5 fruit fly cellular contexts compared by ENCODE assay signal in the genomic region with DNA sequence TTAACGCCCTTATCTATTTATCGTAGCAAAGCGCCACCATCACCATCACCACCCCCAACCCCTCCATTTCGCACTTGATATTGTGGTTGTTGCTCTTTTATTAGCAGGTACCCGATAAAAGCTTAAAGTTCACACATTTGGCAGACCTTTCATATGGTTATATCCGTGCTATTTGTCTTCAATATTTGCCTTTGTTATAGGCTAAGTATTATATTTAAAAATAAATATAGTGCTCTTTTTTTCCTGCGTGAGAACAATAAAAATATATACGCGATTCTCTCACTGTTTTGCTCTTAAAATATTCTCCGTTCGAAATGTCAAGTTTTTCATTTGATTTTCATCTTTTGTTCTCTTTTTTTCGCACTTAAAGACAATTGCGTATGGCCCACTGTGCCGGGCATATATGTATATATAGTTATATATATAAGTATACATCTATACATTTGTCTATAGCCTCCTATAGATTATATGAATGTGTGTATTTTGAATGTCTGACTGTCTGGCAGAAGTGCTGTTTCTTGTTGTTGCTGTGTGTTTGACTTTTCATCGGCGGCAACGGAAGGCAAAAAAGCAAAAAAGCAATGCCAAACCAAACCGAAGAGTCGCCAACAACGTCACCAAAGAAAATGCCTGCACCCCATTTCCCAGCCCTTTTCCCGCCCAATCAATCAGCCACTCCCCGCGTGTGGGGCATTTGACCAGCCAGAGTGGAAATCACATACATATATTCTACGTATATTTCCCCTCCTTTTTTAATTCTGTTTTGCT.
TF ChIP-seq lines count a peak whose summit lies in the region.

No protein-coding gene starts in this region.

- no peak for TF ChIP-seq CTCF in whole organism, embryonic (GFP tag; optimal IDR thresholded peaks at IDR 0.05; lab: Kevin White, UChicago)

TF ChIP-seq in whole organism, adult, 20 proteins besides CTCF, POLR2A, EP300 and RAD21 (continues in another document):
- peak; percentile 17 for TF ChIP-seq cic (GFP tag; optimal IDR thresholded peaks at IDR 0.05; lab: Kevin White, UChicago)
- peak; percentile 85 for TF ChIP-seq kay (GFP tag; lab: Kevin White, UChicago; ENCODE audit: borderline replicate concordance)
- no peak for TF ChIP-seq Crg-1 (GFP tag; optimal IDR thresholded peaks at IDR 0.05; lab: Kevin White, UChicago)
- no peak for TF ChIP-seq CG5204 (GFP tag; optimal IDR thresholded peaks at IDR 0.05; lab: Kevin White, UChicago)
- TF ChIP-seq ovo (GFP tag; optimal IDR thresholded peaks at IDR 0.05; lab: Kevin White, UChicago) = no peak
- no peak for TF ChIP-seq Mnt (GFP tag; optimal IDR thresholded peaks at IDR 0.05; lab: Kevin White, UChicago)
- no peak for TF ChIP-seq cnc (optimal IDR thresholded peaks at IDR 0.05; lab: Kevin White, UChicago)
- TF ChIP-seq CG7045 (GFP tag; optimal IDR thresholded peaks at IDR 0.05; lab: Kevin White, UChicago) = no peak
- no peak for TF ChIP-seq toe (GFP tag; optimal IDR thresholded peaks at IDR 0.05; lab: Kevin White, UChicago)
- no peak for TF ChIP-seq CG14711 (tag; optimal IDR thresholded peaks at IDR 0.05; lab: Kevin White, UChicago)
- no peak for TF ChIP-seq Clk (GFP tag; optimal IDR thresholded peaks at IDR 0.05; lab: Kevin White, UChicago)
- TF ChIP-seq CG33017 (tag; optimal IDR thresholded peaks at IDR 0.05; lab: Kevin White, UChicago) = peak; percentile 40
- peak; percentile 30 for TF ChIP-seq CG7101 (tag; optimal IDR thresholded peaks at IDR 0.05; lab: Kevin White, UChicago)
- TF ChIP-seq CG11617 (GFP tag; optimal IDR thresholded peaks at IDR 0.05; lab: Kevin White, UChicago) = peak; percentile 21
- no peak for TF ChIP-seq pad (GFP tag; optimal IDR thresholded peaks at IDR 0.05; lab: Kevin White, UChicago)
- no peak for TF ChIP-seq bab1 (GFP tag; optimal IDR thresholded peaks at IDR 0.05; lab: Kevin White, UChicago)
- no peak for TF ChIP-seq tj (GFP tag; optimal IDR thresholded peaks at IDR 0.05; lab: Kevin White, UChicago)

TF ChIP-seq in whole organism, embryonic, 481 proteins besides CTCF, POLR2A, EP300 and RAD21 (continues in another document):
- TF ChIP-seq Dll (GFP tag; IDR thresholded peaks at IDR 0.05; lab: Robert Waterston, UW; ENCODE audit: partially characterized antibody) (no peak), Lpt (GFP tag; optimal IDR thresholded peaks at IDR 0.05; lab: Kevin White, UChicago) (no peak), Drgx (GFP tag; IDR thresholded peaks at IDR 0.05; lab: Robert Waterston, UW) (peak; percentile 59), eyg (GFP tag; optimal IDR thresholded peaks at IDR 0.05; lab: Kevin White, UChicago) (no peak), CG34422 (GFP tag; IDR thresholded peaks at IDR 0.05; lab: Robert Waterston, UW) (0 out of 3 replicates have a peak, but pooled peaks have one; percentile 23), CG12659 (GFP tag; optimal IDR thresholded peaks at IDR 0.05; lab: Kevin White, UChicago) (no peak), CG12155 (GFP tag; optimal IDR thresholded peaks at IDR 0.05; lab: Kevin White, UChicago) (no peak), CG13287 (GFP tag; IDR thresholded peaks at IDR 0.05; lab: Robert Waterston, UW; ENCODE audit: partially characterized antibody) (peak; percentile 14; the same call in 1 of the 2 replicates), NK7.1 (GFP tag; optimal IDR thresholded peaks at IDR 0.05; lab: Kevin White, UChicago) (no peak), Lhr (GFP tag; optimal IDR thresholded peaks at IDR 0.05; lab: Kevin White, UChicago) (no peak), knrl (GFP tag; IDR thresholded peaks at IDR 0.05; lab: Robert Waterston, UW; ENCODE audit: partially characterized antibody) (no peak), twi (tag; optimal IDR thresholded peaks at IDR 0.05; lab: Kevin White, UChicago) (no peak), grau (tag; optimal IDR thresholded peaks at IDR 0.05; lab: Kevin White, UChicago) (peak; percentile 13), sens (GFP tag; lab: Kevin White, UChicago) (peak; percentile 40), CG10431 (GFP tag; optimal IDR thresholded peaks at IDR 0.05; lab: Kevin White, UChicago) (no peak)

TF ChIP-seq in whole organism, prepupa, 60 proteins besides CTCF, POLR2A, EP300 and RAD21 (continues in another document):
- TF ChIP-seq Lpt (GFP tag; optimal IDR thresholded peaks at IDR 0.05; lab: Kevin White, UChicago) (no peak), CG11294 (GFP tag; IDR thresholded peaks at IDR 0.05; lab: Robert Waterston, UW) (no peak), fkh (GFP tag; optimal IDR thresholded peaks at IDR 0.05; lab: Kevin White, UChicago) (peak; percentile 41), cyc (GFP tag; optimal IDR thresholded peaks at IDR 0.05; lab: Kevin White, UChicago) (no peak), eg (GFP tag; IDR thresholded peaks at IDR 0.05; lab: Robert Waterston, UW) (peak; percentile 57; the same call in 2 of the 3 replicates), Ets96B (tag; optimal IDR thresholded peaks at IDR 0.05; lab: Kevin White, UChicago) (peak; percentile 4), CG15336 (GFP tag; IDR thresholded peaks at IDR 0.05; lab: Robert Waterston, UW) (peak; percentile 31; the same call in 1 of the 2 replicates), Hr4 (GFP tag; optimal IDR thresholded peaks at IDR 0.05; lab: Kevin White, UChicago) (peak; percentile 7), esn (GFP tag; optimal IDR thresholded peaks at IDR 0.05; lab: Kevin White, UChicago) (no peak), CG7368 (GFP tag; optimal IDR thresholded peaks at IDR 0.05; lab: Kevin White, UChicago) (no peak), Eip75B (GFP tag; optimal IDR thresholded peaks at IDR 0.05; lab: Kevin White, UChicago) (no peak), CG32006 (GFP tag; optimal IDR thresholded peaks at IDR 0.05; lab: Kevin White, UChicago) (peak; percentile 42), ss (GFP tag; optimal IDR thresholded peaks at IDR 0.05; lab: Kevin White, UChicago) (no peak), Eip93F (GFP tag; optimal IDR thresholded peaks at IDR 0.05; lab: Kevin White, UChicago) (no peak), svp (GFP tag; lab: Kevin White, UChicago) (peak; percentile 53), CG10669 (GFP tag; optimal IDR thresholded peaks at IDR 0.05; lab: Kevin White, UChicago) (no peak), CG1621 (tag; optimal IDR thresholded peaks at IDR 0.05; lab: Kevin White, UChicago) (no peak), CG34406 (GFP tag; optimal IDR thresholded peaks at IDR 0.05; lab: Kevin White, UChicago) (no peak)

TF ChIP-seq in whole organism, pupa, 21 proteins besides CTCF, POLR2A, EP300 and RAD21 (continues in another document):
- TF ChIP-seq D1 (tag; optimal IDR thresholded peaks at IDR 0.05; lab: Kevin White, UChicago) = no peak
- no peak for TF ChIP-seq CG8159 (tag; optimal IDR thresholded peaks at IDR 0.05; lab: Kevin White, UChicago)
- TF ChIP-seq CG10348 (GFP tag; IDR thresholded peaks at IDR 0.05; lab: Robert Waterston, UW) = no peak
- peak; percentile 63 for TF ChIP-seq Ets98B (GFP tag; IDR thresholded peaks at IDR 0.05; lab: Robert Waterston, UW)
- TF ChIP-seq gl (tag; optimal IDR thresholded peaks at IDR 0.05; lab: Kevin White, UChicago) = no peak
- TF ChIP-seq CG17806 (tag; optimal IDR thresholded peaks at IDR 0.05; lab: Kevin White, UChicago) = no peak
- TF ChIP-seq Pif1B (GFP tag; optimal IDR thresholded peaks at IDR 0.05; lab: Kevin White, UChicago) = no peak
- TF ChIP-seq rn (GFP tag; IDR thresholded peaks at IDR 0.05; lab: Robert Waterston, UW) = no peak
- no peak for TF ChIP-seq EcR (GFP tag; optimal IDR thresholded peaks at IDR 0.05; lab: Kevin White, UChicago)
- peak; percentile 41 for TF ChIP-seq CG14655 (GFP tag; optimal IDR thresholded peaks at IDR 0.05; lab: Kevin White, UChicago)
- no peak for TF ChIP-seq CG8301 (tag; optimal IDR thresholded peaks at IDR 0.05; lab: Kevin White, UChicago)
- TF ChIP-seq fd96Ca (GFP tag; IDR thresholded peaks at IDR 0.05; lab: Robert Waterston, UW) = 0 out of 3 replicates have a peak, but pooled peaks have one; percentile 55
- TF ChIP-seq CG15710 (tag; optimal IDR thresholded peaks at IDR 0.05; lab: Kevin White, UChicago) = no peak
- no peak for TF ChIP-seq CG4496 (GFP tag; IDR thresholded peaks at IDR 0.05; lab: Robert Waterston, UW)
- no peak for TF ChIP-seq Pif1A (GFP tag; optimal IDR thresholded peaks at IDR 0.05; lab: Kevin White, UChicago)
- TF ChIP-seq CG9948 (tag; optimal IDR thresholded peaks at IDR 0.05; lab: Kevin White, UChicago) = no peak
- TF ChIP-seq CG13204 (GFP tag; optimal IDR thresholded peaks at IDR 0.05; lab: Kevin White, UChicago) = no peak
- TF ChIP-seq CG12605 (GFP tag; IDR thresholded peaks at IDR 0.05; lab: Robert Waterston, UW) = peak; percentile 36
- TF ChIP-seq CG32121 (GFP tag; IDR thresholded peaks at IDR 0.05; lab: Robert Waterston, UW) = peak; percentile 36
- TF ChIP-seq CG34367 (tag; optimal IDR thresholded peaks at IDR 0.05; lab: Kevin White, UChicago) = no peak

TF ChIP-seq in whole organism, wandering third instar larva, 38 proteins besides CTCF, POLR2A, EP300 and RAD21:
- TF ChIP-seq usp (GFP tag; optimal IDR thresholded peaks at IDR 0.05; lab: Kevin White, UChicago) = no peak
- TF ChIP-seq Rel (GFP tag; optimal IDR thresholded peaks at IDR 0.05; lab: Kevin White, UChicago) = no peak
- peak; percentile 28 for TF ChIP-seq Rel (tag; optimal IDR thresholded peaks at IDR 0.05; lab: Kevin White, UChicago)
